Worm (Caenorhabditis elegans) whole organism, early embryonic: ENCODE results near the gene Y73F8A.35.
A peak's percentile ranks its signal among the peaks of the same experiment; 100 is the strongest.

Experiments used
- B0310.2 ChIP-seq: sonication (generic microtip); optimal IDR thresholded peaks from 2 replicates; lab custom pipeline; 2016; ENCODE audit warnings: mild to moderate bottlenecking, missing genetic modification characterization, missing compliant biosample characterization
- F13C5.2 ChIP-seq: sonication (generic microtip); optimal IDR thresholded peaks from 2 replicates; lab custom pipeline; 2017; ENCODE audit warnings: mild to moderate bottlenecking, missing genetic modification characterization, inconsistent platforms, missing compliant biosample characterization
- ama-1 ChIP-seq: fragments of 150-350 bp; optimal IDR thresholded peaks from 2 replicates; lab custom pipeline; 2014
- flt-1 ChIP-seq: fragments of 200-800 bp; sonication (Bioruptor generic); IDR thresholded peaks from 2 replicates; pipeline ENCODE4 v1.3.6; 2022; ENCODE audit warnings: missing genetic modification characterization, missing compliant biosample characterization
- hmbx-1 ChIP-seq: sonication (generic microtip); optimal IDR thresholded peaks from 2 replicates; lab custom pipeline; 2016; ENCODE audit warnings: mild to moderate bottlenecking, missing genetic modification characterization, missing compliant biosample characterization
- hmg-4 ChIP-seq: fragments of 200-800 bp; sonication (Bioruptor generic); optimal IDR thresholded peaks from 2 replicates; lab custom pipeline; 2018; ENCODE audit warnings: mild to moderate bottlenecking, missing genetic modification characterization, missing compliant biosample characterization
- hnd-1 ChIP-seq: sonication (generic microtip); optimal IDR thresholded peaks from 2 replicates; lab custom pipeline; 2016; ENCODE audit warnings: missing genetic modification characterization, missing compliant biosample characterization

ce11 chrIV:15561223-15561656 lies 21.5 kb upstream of the Y73F8A.35 start:
- TF ChIP-seq hmbx-1 (tag; lab: Kevin White, UChicago) = no peak
- TF ChIP-seq ama-1 (lab: Kevin White, UChicago) = no peak
- no peak for TF ChIP-seq B0310.2
- no peak for TF ChIP-seq flt-1 (GFP tag; lab: Robert Waterston, UW)
- no peak for TF ChIP-seq hnd-1 (tag; lab: Kevin White, UChicago)
- peak; percentile 61 for TF ChIP-seq F13C5.2 (tag; lab: Kevin White, UChicago)
- TF ChIP-seq hmg-4 = no peak
